Worm (Caenorhabditis elegans) whole organism, mixed stage, embryonic: ENCODE data around the gene sra-35.

Source experiments
- blmp-1 ChIP-seq: fragments of 150-350 bp; optimal IDR thresholded peaks from 2 replicates; lab custom pipeline; 2014; ENCODE audit warnings: missing biosample characterization, missing genetic modification characterization
- lin-13 ChIP-seq: fragments of 150-350 bp; optimal IDR thresholded peaks from 2 replicates; lab custom pipeline; 2014; ENCODE audit warnings: missing biosample characterization, missing genetic modification characterization
- nhr-28 ChIP-seq: fragments of 150-350 bp; optimal IDR thresholded peaks from 2 replicates; lab custom pipeline; 2014; ENCODE audit warnings: missing biosample characterization, missing genetic modification characterization
- snpc-4 ChIP-seq: fragments of 150-350 bp; optimal IDR thresholded peaks from 2 replicates; lab custom pipeline; 2014; ENCODE audit warnings: missing biosample characterization, missing genetic modification characterization

DNA sequence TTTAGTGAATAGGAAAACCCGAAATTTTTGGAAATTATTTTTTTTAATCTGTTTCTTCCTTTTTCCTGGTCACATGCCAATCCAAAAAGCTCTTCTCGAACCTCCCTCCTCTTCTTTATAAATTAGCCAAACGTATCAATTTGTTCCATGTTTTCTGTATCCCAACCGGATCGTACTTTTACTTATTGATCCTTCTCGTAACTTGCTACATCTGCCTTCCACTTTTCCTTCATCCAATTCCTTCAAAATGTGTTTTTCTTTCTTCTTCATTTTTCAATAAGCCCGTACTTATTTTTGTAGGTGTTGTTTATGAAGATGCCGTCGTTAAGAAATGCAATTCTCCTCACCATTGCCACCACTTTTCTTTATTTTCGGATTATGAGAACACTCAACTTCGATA lies 15.8 kb downstream of the sra-35 start, which contains the start of gene cyp-23A1:
- no peak for TF ChIP-seq nhr-28 (tag; lab: Kevin White, UChicago)
- no peak for TF ChIP-seq snpc-4 (tag; lab: Kevin White, UChicago)
- TF ChIP-seq lin-13 (tag; lab: Kevin White, UChicago), result no peak
- no peak for TF ChIP-seq blmp-1
